Fruit fly (Drosophila melanogaster): ENCODE measurements around the gene rtp.

rtp gene

dm6 chr3R:5199581-5199980 is 37.5 kb downstream of the rtp start:
- TF ChIP-seq psq (optimal IDR thresholded peaks at IDR 0.05), result no peak

DNA sequence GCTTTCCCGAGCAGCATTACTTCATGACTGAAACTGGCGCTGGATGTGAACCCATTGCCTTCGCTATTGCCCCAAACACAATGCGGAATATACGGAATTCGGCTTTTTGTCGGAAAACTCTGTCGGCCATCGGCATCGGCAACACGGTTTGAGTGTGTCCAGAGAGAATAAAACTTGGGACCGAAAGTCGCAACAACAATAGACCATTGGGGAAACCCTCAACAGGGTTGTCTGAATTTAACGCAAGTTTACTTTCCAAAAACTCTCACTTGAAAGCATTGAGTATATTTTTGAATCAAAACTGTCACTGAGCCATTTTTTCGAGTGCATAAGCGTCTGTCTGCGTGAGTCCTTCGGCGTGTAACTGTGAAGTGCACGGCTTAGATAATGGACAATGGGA is 38.8 kb downstream of the rtp start:
- TF ChIP-seq ttk (optimal IDR thresholded peaks at IDR 0.05) (no peak), psq (optimal IDR thresholded peaks at IDR 0.05) (no peak), insv (optimal IDR thresholded peaks at IDR 0.05) (no peak), Sin3A (optimal IDR thresholded peaks at IDR 0.05) (no peak), h (optimal IDR thresholded peaks at IDR 0.05) (no peak), Myc (optimal IDR thresholded peaks at IDR 0.05) (no peak)

DNA sequence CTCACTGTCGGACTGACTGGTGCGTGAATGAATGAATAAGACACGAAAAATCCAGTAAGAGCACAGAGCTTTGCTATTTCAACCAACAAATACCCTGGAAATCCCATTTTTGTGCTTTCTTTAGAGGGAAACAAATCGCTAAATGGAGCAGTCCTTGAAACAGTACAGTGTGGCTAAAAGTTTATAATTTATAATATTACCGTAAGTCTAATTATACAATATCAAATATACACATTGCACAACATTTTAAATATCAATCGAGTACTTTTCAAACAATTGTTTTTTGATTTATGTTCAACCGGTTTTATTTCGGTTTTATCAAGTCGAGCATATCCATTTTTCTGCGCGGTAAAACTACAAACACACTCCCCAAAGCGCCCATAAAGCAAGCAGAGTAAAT is 43.8 kb downstream of the rtp start:
- TF ChIP-seq ttk (optimal IDR thresholded peaks at IDR 0.05) (no peak), insv (optimal IDR thresholded peaks at IDR 0.05) (no peak), Sin3A (optimal IDR thresholded peaks at IDR 0.05) (no peak), h (optimal IDR thresholded peaks at IDR 0.05) (no peak), Myc (optimal IDR thresholded peaks at IDR 0.05) (no peak), psq (optimal IDR thresholded peaks at IDR 0.05) (no peak)

dm6 chr3R:5187806-5188205 is 49.3 kb downstream of the rtp start:
- TF ChIP-seq ttk (optimal IDR thresholded peaks at IDR 0.05) (no peak), Sin3A (optimal IDR thresholded peaks at IDR 0.05) (no peak), psq (optimal IDR thresholded peaks at IDR 0.05) (no peak), Myc (optimal IDR thresholded peaks at IDR 0.05) (no peak), h (optimal IDR thresholded peaks at IDR 0.05) (no peak), insv (optimal IDR thresholded peaks at IDR 0.05) (no peak)
